Fruit fly (Drosophila melanogaster) whole organism, embryonic: Measurements from ENCODE around the gene fkh.

Experiments
- B-H2 ChIP-seq: fragments of 200-800 bp; sonication (Bioruptor generic); optimal IDR thresholded peaks from 2 replicates; lab custom pipeline; 2018; ENCODE audit warnings: missing biosample characterization, mild to moderate bottlenecking, missing genetic modification characterization
- CG1024 ChIP-seq: fragments of 200-800 bp; sonication (Bioruptor generic); IDR thresholded peaks from 2 replicates; pipeline ENCODE4 v1.3.6; 2022; ENCODE audit warnings: missing biosample characterization, missing genetic modification characterization
- CG10366 ChIP-seq: fragments of 200-800 bp; sonication (Bioruptor generic); IDR thresholded peaks from 2 replicates; pipeline ENCODE4 v1.3.6; 2022; ENCODE audit warnings: missing biosample characterization, missing genetic modification characterization
- CG10462 ChIP-seq: fragments of 200-800 bp; sonication (Bioruptor generic); optimal IDR thresholded peaks from 2 replicates; lab custom pipeline; 2016; ENCODE audit warnings: missing biosample characterization, missing genetic modification characterization
- CG11398 ChIP-seq: fragments of 200-800 bp; sonication (Bioruptor generic); optimal IDR thresholded peaks from 2 replicates; lab custom pipeline; 2016; ENCODE audit warnings: missing biosample characterization, missing genetic modification characterization
- CG12299 ChIP-seq: fragments of 200-800 bp; sonication (Bioruptor generic); optimal IDR thresholded peaks from 2 replicates; lab custom pipeline; 2018; ENCODE audit warnings: missing biosample characterization, mild to moderate bottlenecking, missing genetic modification characterization
- CG13894 ChIP-seq: fragments of 200-800 bp; sonication (Bioruptor generic); optimal IDR thresholded peaks from 3 replicates; lab custom pipeline; 2018; ENCODE audit warnings: missing biosample characterization, mild to moderate bottlenecking, missing genetic modification characterization, moderate library complexity
- CG14014 ChIP-seq: fragments of 200-800 bp; sonication (Bioruptor generic); IDR thresholded peaks from 2 replicates; pipeline ENCODE4 v1.3.6; 2022; ENCODE audit warnings: missing biosample characterization, missing genetic modification characterization
- CG14667 ChIP-seq: fragments of 200-800 bp; sonication (Bioruptor generic); IDR thresholded peaks from 2 replicates; pipeline ENCODE4 v1.3.6; 2022; ENCODE audit warnings: missing biosample characterization, missing genetic modification characterization
- CG15073 ChIP-seq: fragments of 200-800 bp; sonication (Bioruptor generic); optimal IDR thresholded peaks from 2 replicates; lab custom pipeline; 2016; ENCODE audit warnings: missing biosample characterization, missing genetic modification characterization
- CG15601 ChIP-seq: fragments of 200-800 bp; sonication (Bioruptor generic); optimal IDR thresholded peaks from 3 replicates; lab custom pipeline; 2019; ENCODE audit warnings: missing biosample characterization, mild to moderate bottlenecking, missing genetic modification characterization, moderate library complexity
- CG18599 ChIP-seq: fragments of 200-800 bp; sonication (Bioruptor generic); optimal IDR thresholded peaks from 3 replicates; lab custom pipeline; 2017; ENCODE audit warnings: missing biosample characterization, missing genetic modification characterization, mild to moderate bottlenecking, moderate library complexity, missing genetic modification reagents
- CG2129 ChIP-seq: fragments of 200-800 bp; sonication (Bioruptor generic); IDR thresholded peaks from 2 replicates; pipeline ENCODE4 v1.3.6; 2022; ENCODE audit warnings: missing biosample characterization, missing genetic modification characterization; ENCODE audit not compliant: partially characterized antibody
- CG3281 ChIP-seq: fragments of 200-800 bp; sonication (Bioruptor generic); optimal IDR thresholded peaks from 3 replicates; lab custom pipeline; 2017; ENCODE audit warnings: missing biosample characterization, mild to moderate bottlenecking, missing genetic modification characterization
- CG6683 ChIP-seq: fragments of 200-800 bp; sonication (Bioruptor generic); optimal IDR thresholded peaks from 2 replicates; lab custom pipeline; 2017; ENCODE audit warnings: missing biosample characterization, mild to moderate bottlenecking, missing genetic modification characterization, missing genetic modification reagents
- CG7357 ChIP-seq: fragments of 200-800 bp; sonication (Bioruptor generic); IDR thresholded peaks from 3 replicates; pipeline ENCODE4 v1.3.6; 2022; ENCODE audit warnings: missing biosample characterization, missing genetic modification characterization
- CG7745 ChIP-seq: fragments of 200-800 bp; sonication (Bioruptor generic); optimal IDR thresholded peaks from 2 replicates; lab custom pipeline; 2018; ENCODE audit warnings: missing biosample characterization, mild to moderate bottlenecking, missing genetic modification characterization, moderate library complexity
- CG7928 ChIP-seq: fragments of 200-800 bp; sonication (Bioruptor generic); optimal IDR thresholded peaks from 2 replicates; lab custom pipeline; 2017; ENCODE audit warnings: missing biosample characterization, mild to moderate bottlenecking, missing genetic modification characterization
- CG9609 ChIP-seq: fragments of 200-800 bp; sonication (Bioruptor generic); optimal IDR thresholded peaks from 3 replicates; lab custom pipeline; 2016; ENCODE audit warnings: missing biosample characterization, missing genetic modification characterization
- Dad ChIP-seq: fragments of 200-800 bp; sonication (Bioruptor generic); optimal IDR thresholded peaks from 3 replicates; lab custom pipeline; 2016; ENCODE audit warnings: missing biosample characterization, missing genetic modification characterization
- Dp ChIP-seq: fragments of 200-800 bp; sonication (Bioruptor generic); optimal IDR thresholded peaks from 2 replicates; lab custom pipeline; 2018; ENCODE audit warnings: missing biosample characterization, mild to moderate bottlenecking, missing genetic modification characterization, moderate library complexity
- Ets97D ChIP-seq: fragments of 200-800 bp; sonication (Bioruptor generic); optimal IDR thresholded peaks from 3 replicates; lab custom pipeline; 2016; ENCODE audit warnings: missing biosample characterization, missing genetic modification characterization
- Gug ChIP-seq: fragments of 200-800 bp; sonication (Bioruptor generic); IDR thresholded peaks from 4 replicates; pipeline ENCODE4 v1.3.6; 2022; ENCODE audit warnings: missing biosample characterization, missing genetic modification characterization
- HLHmδ ChIP-seq: fragments of 200-800 bp; sonication (Bioruptor generic); optimal IDR thresholded peaks from 2 replicates; lab custom pipeline; 2018; ENCODE audit warnings: missing biosample characterization, mild to moderate bottlenecking, missing genetic modification characterization, moderate library complexity
- Hmr ChIP-seq: fragments of 200-800 bp; sonication (Bioruptor generic); optimal IDR thresholded peaks from 3 replicates; lab custom pipeline; 2017; ENCODE audit warnings: mild to moderate bottlenecking, missing biosample characterization, missing genetic modification reagents, missing genetic modification characterization
- Hr78 ChIP-seq, 2 experiments: fragments of 200-800 bp in 1 of 2; fragments of >200 bp in 1 of 2; sonication (Bioruptor generic) in 1 of 2; optimal IDR thresholded peaks; 2 replicates each; lab custom pipeline; 2017 to 2019; ENCODE audit warnings: missing biosample characterization in 2 of 2, missing genetic modification characterization in 2 of 2, mild to moderate bottlenecking in 1 of 2, moderate library complexity in 1 of 2
- Mrtf ChIP-seq: fragments of 200-800 bp; sonication (Bioruptor generic); IDR thresholded peaks from 3 replicates; pipeline ENCODE4 v1.3.6; 2022; ENCODE audit warnings: missing biosample characterization, missing genetic modification characterization
- Tbp ChIP-seq: fragments of >200 bp; optimal IDR thresholded peaks from 2 replicates; lab custom pipeline; 2018; ENCODE audit warnings: missing biosample characterization, missing genetic modification characterization
- Xrp1 ChIP-seq: fragments of 200-800 bp; sonication (Bioruptor generic); IDR thresholded peaks from 2 replicates; pipeline ENCODE4 v1.3.6; 2022; ENCODE audit warnings: missing biosample characterization, missing genetic modification characterization
- YL-1 ChIP-seq: fragments of 200-800 bp; sonication (Bioruptor generic); optimal IDR thresholded peaks from 3 replicates; lab custom pipeline; 2017; ENCODE audit warnings: missing biosample characterization, mild to moderate bottlenecking, missing genetic modification characterization
- bbx ChIP-seq: fragments of 200-800 bp; sonication (Bioruptor generic); IDR thresholded peaks from 2 replicates; pipeline ENCODE4 v1.3.6; 2022; ENCODE audit warnings: missing biosample characterization, missing genetic modification characterization; ENCODE audit not compliant: partially characterized antibody
- caup ChIP-seq: fragments of 200-800 bp; sonication (Bioruptor generic); optimal IDR thresholded peaks from 3 replicates; lab custom pipeline; 2017; ENCODE audit warnings: missing biosample characterization, mild to moderate bottlenecking, missing genetic modification characterization, moderate library complexity; ENCODE audit not compliant: severe bottlenecking
- chif ChIP-seq, 2 experiments: fragments of 200-800 bp; sonication (Bioruptor generic); optimal IDR thresholded peaks; 3 replicates each; lab custom pipeline; 2016; ENCODE audit warnings: missing biosample characterization in 2 of 2, missing genetic modification characterization in 2 of 2
- cwo ChIP-seq: fragments of 200-800 bp; sonication (Bioruptor generic); optimal IDR thresholded peaks from 3 replicates; lab custom pipeline; 2017; ENCODE audit warnings: missing biosample characterization, missing genetic modification characterization, mild to moderate bottlenecking, moderate library complexity, missing genetic modification reagents
- dimm ChIP-seq: fragments of 200-800 bp; sonication (Bioruptor generic); IDR thresholded peaks from 2 replicates; pipeline ENCODE4 v1.3.6; 2022; ENCODE audit warnings: missing biosample characterization, missing genetic modification characterization
- dm ChIP-seq: fragments of 200-800 bp; sonication (Bioruptor generic); optimal IDR thresholded peaks from 3 replicates; lab custom pipeline; 2016; ENCODE audit warnings: missing biosample characterization, missing genetic modification characterization
- dmrt11E ChIP-seq: fragments of 200-800 bp; sonication (Bioruptor generic); optimal IDR thresholded peaks from 3 replicates; lab custom pipeline; 2018; ENCODE audit warnings: missing biosample characterization, mild to moderate bottlenecking, missing genetic modification characterization, moderate library complexity
- hbn ChIP-seq: fragments of 200-800 bp; sonication (Bioruptor generic); IDR thresholded peaks from 2 replicates; pipeline ENCODE4 v1.3.6; 2022; ENCODE audit warnings: missing biosample characterization, missing genetic modification characterization; ENCODE audit not compliant: partially characterized antibody
- ind ChIP-seq: fragments of 200-800 bp; sonication (Bioruptor generic); optimal IDR thresholded peaks from 3 replicates; lab custom pipeline; 2016; ENCODE audit warnings: missing biosample characterization, missing genetic modification characterization
- lov ChIP-seq, 2 experiments: fragments of 200-800 bp in 1 of 2; fragments of >200 bp in 1 of 2; sonication (Bioruptor generic) in 1 of 2; IDR thresholded peaks in 1 of 2; optimal IDR thresholded peaks in 1 of 2; 2 replicates in 1 of 2; 3 replicates in 1 of 2; pipeline versions ENCODE4 v1.3.6 to Lab custom; 2017 to 2022; ENCODE audit warnings: missing biosample characterization in 1 of 2, missing genetic modification characterization in 1 of 2
- nerfin-1 ChIP-seq: fragments of 200-800 bp; sonication (Bioruptor generic); optimal IDR thresholded peaks from 3 replicates; lab custom pipeline; 2019; ENCODE audit warnings: missing biosample characterization, mild to moderate bottlenecking, missing genetic modification characterization, moderate library complexity
- peb ChIP-seq: fragments of 200-800 bp; sonication (Bioruptor generic); IDR thresholded peaks from 2 replicates; pipeline ENCODE4 v1.3.6; 2022; ENCODE audit warnings: missing biosample characterization, missing genetic modification characterization
- salm ChIP-seq: fragments of 200-800 bp; sonication (Bioruptor generic); optimal IDR thresholded peaks from 2 replicates; lab custom pipeline; 2018; ENCODE audit warnings: missing biosample characterization, mild to moderate bottlenecking, missing genetic modification characterization
- sima ChIP-seq: fragments of 200-800 bp; sonication (Bioruptor generic); optimal IDR thresholded peaks from 2 replicates; lab custom pipeline; 2016; ENCODE audit warnings: missing biosample characterization, missing genetic modification characterization
- slou ChIP-seq: fragments of 200-800 bp; sonication (Bioruptor generic); optimal IDR thresholded peaks from 3 replicates; lab custom pipeline; 2016; ENCODE audit warnings: missing biosample characterization, missing genetic modification characterization
- sqz ChIP-seq: fragments of 200-800 bp; sonication (Bioruptor generic); optimal IDR thresholded peaks from 3 replicates; lab custom pipeline; 2018; ENCODE audit warnings: missing biosample characterization, mild to moderate bottlenecking, missing genetic modification characterization
- ssp ChIP-seq: fragments of 200-800 bp; sonication (Bioruptor generic); IDR thresholded peaks from 2 replicates; pipeline ENCODE4 v1.3.6; 2022; ENCODE audit warnings: missing biosample characterization, missing genetic modification characterization
- tap ChIP-seq: fragments of 200-800 bp; optimal IDR thresholded peaks from 3 replicates; lab custom pipeline; 2019; ENCODE audit warnings: missing biosample characterization, mild to moderate bottlenecking, missing genetic modification characterization, moderate library complexity
- trh ChIP-seq: fragments of 200-800 bp; sonication (Bioruptor generic); optimal IDR thresholded peaks from 2 replicates; lab custom pipeline; 2016; ENCODE audit warnings: missing biosample characterization, missing genetic modification characterization
- twi ChIP-seq: fragments of 200-800 bp; optimal IDR thresholded peaks from 2 replicates; lab custom pipeline; 2019; ENCODE audit warnings: missing biosample characterization, mild to moderate bottlenecking, missing genetic modification characterization, moderate library complexity

Gene fkh

DNA sequence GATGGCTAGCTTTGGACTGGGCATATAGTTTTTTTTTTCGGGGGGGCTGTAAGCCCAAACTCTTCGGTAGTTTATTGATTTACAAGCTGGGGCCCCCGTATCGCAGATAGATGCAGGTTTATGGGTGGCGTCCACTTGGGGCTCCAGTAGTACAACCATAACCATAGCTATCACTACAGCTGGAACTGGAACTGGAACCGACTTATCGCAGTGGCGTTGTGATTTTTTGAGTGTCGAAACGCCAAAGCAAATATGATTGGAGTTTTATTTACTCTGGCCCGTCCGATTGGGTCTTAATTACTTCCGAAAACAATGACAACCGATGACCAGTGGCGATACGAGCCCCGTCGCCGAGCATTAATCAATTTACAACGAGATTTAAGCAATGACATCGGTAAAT lies 5.4 kb upstream of the fkh start (continued):
- TF ChIP-seq Hr78 (GFP tag; optimal IDR thresholded peaks at IDR 0.05; lab: Kevin White, UChicago) (no peak), hbn (GFP tag; lab: Robert Waterston, UW) (no peak), CG6683 (GFP tag; lab: Kevin White, UChicago) (no peak), Tbp (no peak), CG2129 (GFP tag; lab: Robert Waterston, UW) (no peak), lov (optimal IDR thresholded peaks at IDR 0.05; lab: Kevin White, UChicago) (no peak), lov (GFP tag; IDR thresholded peaks at IDR 0.05; lab: Robert Waterston, UW) (no peak), Ets97D (no peak), CG3281 (GFP tag; lab: Kevin White, UChicago) (no peak), dimm (GFP tag; lab: Robert Waterston, UW) (no peak), nerfin-1 (tag; lab: Kevin White, UChicago) (peak; percentile 39), Mrtf (GFP tag; lab: Robert Waterston, UW) (no peak), CG12299 (tag; lab: Kevin White, UChicago) (no peak), CG7745 (tag; lab: Kevin White, UChicago) (peak; percentile 55), Dp (no peak), dm (no peak), slou (GFP tag; lab: Kevin White, UChicago) (no peak), ssp (GFP tag; lab: Robert Waterston, UW) (no peak), ind (GFP tag; lab: Kevin White, UChicago) (no peak), CG11398 (no peak), CG7928 (GFP tag; lab: Kevin White, UChicago) (no peak), CG1024 (GFP tag; lab: Robert Waterston, UW) (peak; percentile 13; the same call in 1 of the 2 replicates), HLHmδ (GFP tag; lab: Kevin White, UChicago) (no peak), Gug (GFP tag; lab: Robert Waterston, UW) (no peak), CG15073 (GFP tag; lab: Kevin White, UChicago) (no peak), CG9609 (GFP tag; lab: Kevin White, UChicago) (no peak), CG18599 (GFP tag; lab: Kevin White, UChicago) (peak; percentile 37), bbx (no peak), sima (GFP tag; lab: Kevin White, UChicago) (no peak), sqz (peak; percentile 57), YL-1 (GFP tag; lab: Kevin White, UChicago) (peak; percentile 16), chif (GFP tag; optimal IDR thresholded peaks at IDR 0.05; lab: Kevin White, UChicago) (peak in 1 of 2 experiments; percentile 11), CG10366 (GFP tag; lab: Robert Waterston, UW) (peak; percentile 9; the same call in 1 of the 2 replicates), trh (GFP tag; lab: Kevin White, UChicago) (no peak), CG7357 (GFP tag; lab: Robert Waterston, UW) (no peak), B-H2 (no peak), cwo (GFP tag; lab: Kevin White, UChicago) (peak; percentile 17), dmrt11E (tag; lab: Kevin White, UChicago) (peak; percentile 47), Xrp1 (GFP tag; lab: Robert Waterston, UW) (peak; percentile 68), Dad (GFP tag; lab: Kevin White, UChicago) (no peak), CG14014 (no peak), peb (GFP tag; lab: Robert Waterston, UW) (no peak), CG13894 (no peak), Hmr (GFP tag; lab: Kevin White, UChicago) (peak; percentile 47), caup (GFP tag; lab: Kevin White, UChicago) (peak; percentile 6), tap (tag; lab: Kevin White, UChicago) (no peak), CG14667 (GFP tag; lab: Robert Waterston, UW) (no peak), CG15601 (tag; lab: Kevin White, UChicago) (peak; percentile 55), CG10462 (GFP tag; lab: Kevin White, UChicago) (no peak), salm (tag; lab: Kevin White, UChicago) (peak; percentile 58), twi (tag; lab: Kevin White, UChicago) (peak; percentile 22)
